Worm (Caenorhabditis elegans) whole organism, L2 larva: Measurements from ENCODE around the gene T19C4.1.
"Not testable (repeated sequence)": the region's sequence is repeated elsewhere in the genome, so short reads cannot be mapped to it uniquely, and the experiment has no call there.

Source experiments
- C34F6.9 ChIP-seq: fragments of 150-350 bp; optimal IDR thresholded peaks from 2 replicates; lab custom pipeline; 2014; ENCODE audit warnings: missing biosample characterization, missing genetic modification characterization
- F13H6.1 ChIP-seq: sonication (generic microtip); optimal IDR thresholded peaks from 2 replicates; lab custom pipeline; 2016; ENCODE audit warnings: missing genetic modification characterization, missing compliant biosample characterization
- R02D3.7 ChIP-seq: fragments of 150-350 bp; optimal IDR thresholded peaks from 2 replicates; lab custom pipeline; 2014; ENCODE audit warnings: missing biosample characterization, missing genetic modification characterization
- Y55F3AM.14 ChIP-seq: fragments of 200-800 bp; sonication (Bioruptor generic); optimal IDR thresholded peaks from 2 replicates; lab custom pipeline; 2018; ENCODE audit warnings: mild to moderate bottlenecking, missing genetic modification characterization, missing compliant biosample characterization
- alr-1 ChIP-seq: fragments of 150-350 bp; optimal IDR thresholded peaks from 2 replicates; lab custom pipeline; 2014; ENCODE audit warnings: missing biosample characterization, missing genetic modification characterization
- aly-2 ChIP-seq: fragments of 150-350 bp; optimal IDR thresholded peaks from 2 replicates; lab custom pipeline; 2014; ENCODE audit warnings: missing biosample characterization, missing genetic modification characterization
- ceh-16 ChIP-seq: fragments of 150-350 bp; optimal IDR thresholded peaks from 2 replicates; lab custom pipeline; 2014; ENCODE audit warnings: missing biosample characterization, missing genetic modification characterization
- crh-2 ChIP-seq: sonication (generic microtip); optimal IDR thresholded peaks from 2 replicates; lab custom pipeline; 2017; ENCODE audit warnings: missing biosample characterization, missing genetic modification characterization
- dmd-4 ChIP-seq: sonication (generic microtip); optimal IDR thresholded peaks from 2 replicates; lab custom pipeline; 2017; ENCODE audit warnings: missing biosample characterization, missing genetic modification characterization
- egl-27 ChIP-seq: sonication (generic microtip); optimal IDR thresholded peaks from 3 replicates; lab custom pipeline; 2017; ENCODE audit warnings: missing biosample characterization, missing genetic modification reagents, missing genetic modification characterization
- elt-3 ChIP-seq: sonication (generic microtip); optimal IDR thresholded peaks from 2 replicates; lab custom pipeline; 2017; ENCODE audit warnings: missing biosample characterization, missing genetic modification characterization
- fos-1 ChIP-seq: fragments of 150-350 bp; optimal IDR thresholded peaks from 2 replicates; lab custom pipeline; 2014; ENCODE audit warnings: missing biosample characterization, missing genetic modification characterization
- gmeb-1 ChIP-seq: fragments of 150-350 bp; optimal IDR thresholded peaks from 2 replicates; lab custom pipeline; 2014; ENCODE audit warnings: missing biosample characterization, missing genetic modification characterization
- lin-11 ChIP-seq: fragments of 150-350 bp; sonication (generic microtip); optimal IDR thresholded peaks from 2 replicates; lab custom pipeline; 2014; ENCODE audit warnings: missing biosample characterization, missing genetic modification characterization, inconsistent platforms, mixed read lengths
- lin-13 ChIP-seq: fragments of 150-350 bp; optimal IDR thresholded peaks from 2 replicates; lab custom pipeline; 2014; ENCODE audit warnings: missing biosample characterization, missing genetic modification reagents, missing genetic modification characterization
- lin-39 ChIP-seq: fragments of 150-350 bp; optimal IDR thresholded peaks from 2 replicates; lab custom pipeline; 2014; ENCODE audit warnings: missing biosample characterization, missing genetic modification reagents, missing genetic modification characterization
- lsy-2 ChIP-seq, 2 experiments: fragments of 150-350 bp in 1 of 2; sonication (generic microtip) in 1 of 2; optimal IDR thresholded peaks; 2 replicates each; lab custom pipeline; 2014 to 2017; ENCODE audit warnings: missing biosample characterization in 2 of 2, missing genetic modification characterization in 2 of 2
- mab-5 ChIP-seq: fragments of 150-350 bp; optimal IDR thresholded peaks from 2 replicates; lab custom pipeline; 2014; ENCODE audit warnings: missing biosample characterization, missing genetic modification characterization
- mbf-1 ChIP-seq: sonication (generic microtip); optimal IDR thresholded peaks from 2 replicates; lab custom pipeline; 2017; ENCODE audit warnings: missing biosample characterization, missing genetic modification characterization
- mdl-1 ChIP-seq, 2 experiments: fragments of 150-350 bp in 1 of 2; sonication (generic microtip) in 1 of 2; optimal IDR thresholded peaks; 2 replicates each; lab custom pipeline; 2017; ENCODE audit warnings: missing biosample characterization in 2 of 2, missing genetic modification characterization in 2 of 2
- nhr-10 ChIP-seq: sonication (generic microtip); optimal IDR thresholded peaks from 2 replicates; lab custom pipeline; 2017; ENCODE audit warnings: missing biosample characterization, missing genetic modification characterization
- nhr-11 ChIP-seq: fragments of 150-350 bp; optimal IDR thresholded peaks from 2 replicates; lab custom pipeline; 2014; ENCODE audit warnings: missing biosample characterization, missing genetic modification characterization
- nhr-129 ChIP-seq: fragments of 150-350 bp; optimal IDR thresholded peaks from 2 replicates; lab custom pipeline; 2014; ENCODE audit warnings: missing biosample characterization, missing genetic modification characterization
- nhr-21 ChIP-seq: fragments of 150-350 bp; optimal IDR thresholded peaks from 2 replicates; lab custom pipeline; 2014; ENCODE audit warnings: missing biosample characterization, missing genetic modification characterization
- nhr-237 ChIP-seq: fragments of 150-350 bp; optimal IDR thresholded peaks from 2 replicates; lab custom pipeline; 2014; ENCODE audit warnings: missing biosample characterization, missing genetic modification characterization
- nhr-25 ChIP-seq: fragments of 150-350 bp; sonication (generic microtip); optimal IDR thresholded peaks from 3 replicates; lab custom pipeline; 2014; ENCODE audit warnings: missing biosample characterization, missing genetic modification characterization
- nhr-6 ChIP-seq: fragments of 150-350 bp; optimal IDR thresholded peaks from 2 replicates; lab custom pipeline; 2014; ENCODE audit warnings: missing biosample characterization, missing genetic modification characterization
- nhr-77 ChIP-seq: fragments of 150-350 bp; optimal IDR thresholded peaks from 2 replicates; lab custom pipeline; 2014; ENCODE audit warnings: missing biosample characterization, missing genetic modification characterization
- peb-1 ChIP-seq: fragments of 150-350 bp; optimal IDR thresholded peaks from 2 replicates; lab custom pipeline; 2014; ENCODE audit warnings: missing biosample characterization, missing genetic modification characterization
- sem-4 ChIP-seq: fragments of 150-350 bp; optimal IDR thresholded peaks from 2 replicates; lab custom pipeline; 2014; ENCODE audit warnings: missing biosample characterization, missing genetic modification reagents, missing genetic modification characterization
- skn-1 ChIP-seq: sonication (generic microtip); optimal IDR thresholded peaks from 2 replicates; lab custom pipeline; 2017; ENCODE audit warnings: missing biosample characterization, missing genetic modification characterization
- sma-3 ChIP-seq: sonication (generic microtip); optimal IDR thresholded peaks from 2 replicates; lab custom pipeline; 2016; ENCODE audit warnings: missing genetic modification reagents, missing genetic modification characterization, missing compliant biosample characterization
- sma-9 ChIP-seq, 2 experiments: fragments of 150-350 bp in 1 of 2; sonication (generic microtip) in 1 of 2; optimal IDR thresholded peaks; 2 replicates each; lab custom pipeline; 2014 to 2016; ENCODE audit warnings: missing genetic modification characterization in 2 of 2, mild to moderate bottlenecking in 1 of 2, missing biosample characterization in 1 of 2, missing compliant biosample characterization in 1 of 2, missing genetic modification reagents in 1 of 2, moderate library complexity in 1 of 2
- unc-39 ChIP-seq: fragments of 150-350 bp; optimal IDR thresholded peaks from 2 replicates; lab custom pipeline; 2014; ENCODE audit warnings: missing biosample characterization, missing genetic modification characterization
- unc-55 ChIP-seq: fragments of 150-350 bp; sonication (generic microtip); optimal IDR thresholded peaks from 3 replicates; lab custom pipeline; 2014; ENCODE audit warnings: missing biosample characterization, missing genetic modification reagents, missing genetic modification characterization
- unc-62 ChIP-seq: fragments of 150-350 bp; optimal IDR thresholded peaks from 2 replicates; lab custom pipeline; 2014; ENCODE audit warnings: missing biosample characterization, missing genetic modification reagents, missing genetic modification characterization
- zag-1 ChIP-seq: fragments of 150-350 bp; optimal IDR thresholded peaks from 2 replicates; lab custom pipeline; 2014; ENCODE audit warnings: missing biosample characterization, missing genetic modification characterization
- ztf-11 ChIP-seq: sonication (generic microtip); optimal IDR thresholded peaks from 2 replicates; lab custom pipeline; 2017; ENCODE audit warnings: missing biosample characterization, missing genetic modification characterization

The T19C4.1 gene

DNA sequence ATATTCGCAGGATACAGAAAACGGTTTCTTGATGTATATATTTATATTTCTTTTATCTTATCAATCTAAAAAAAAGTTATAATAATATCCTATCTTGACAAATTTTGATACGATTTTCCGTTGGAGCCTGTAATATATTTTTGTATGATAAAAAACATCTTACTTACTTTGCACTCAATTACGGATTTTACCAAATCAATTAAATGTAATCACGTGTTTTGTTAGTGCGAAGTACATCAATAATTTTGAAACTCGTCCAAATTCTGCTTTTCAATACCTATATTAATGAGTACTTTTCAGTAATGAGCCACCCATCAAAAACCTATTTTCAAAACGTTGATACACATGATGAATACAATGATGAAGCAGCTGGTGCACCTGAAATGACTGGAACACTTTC is at the start of gene T19C4.1:
Gene T19C4.1, plus strand, starts transcription at position 301 of the 400 bp plus-strand sequence.
- TF ChIP-seq ceh-16: no peak
- no peak for TF ChIP-seq unc-39
- TF ChIP-seq peb-1 (tag; lab: Kevin White, UChicago): no peak
- TF ChIP-seq ztf-11: no peak
- TF ChIP-seq egl-27: no peak
- no peak for TF ChIP-seq aly-2
- no peak for TF ChIP-seq nhr-25 (tag; lab: Kevin White, UChicago)
- TF ChIP-seq mab-5 (tag; lab: Kevin White, UChicago): no peak
- no peak for TF ChIP-seq lin-13 (GFP tag; lab: Kevin White, UChicago)

DNA sequence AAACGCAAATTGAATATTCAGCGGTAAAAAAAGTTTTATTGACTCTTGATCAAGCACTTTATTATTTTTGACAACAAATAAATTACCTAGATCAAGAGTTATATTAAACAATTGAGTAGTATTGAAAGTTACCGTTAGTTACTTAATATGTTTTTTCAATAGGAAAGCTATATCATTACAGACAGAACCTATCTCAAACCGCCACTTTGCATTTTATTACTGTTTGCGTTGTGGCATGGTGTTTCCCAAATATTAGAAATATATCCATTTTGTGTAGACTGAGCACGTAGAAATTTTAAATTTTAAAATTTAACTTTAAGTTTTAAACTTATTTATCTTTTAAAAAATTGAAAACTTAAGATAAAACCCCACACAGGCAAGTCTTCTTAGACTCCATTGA is 45.1 kb upstream of the T19C4.1 start:
- no peak for TF ChIP-seq mbf-1 (tag; lab: Kevin White, UChicago)
- no peak for TF ChIP-seq R02D3.7 (tag; lab: Kevin White, UChicago)
- TF ChIP-seq sma-3: no peak
- TF ChIP-seq unc-39: no peak
- TF ChIP-seq lin-13 (GFP tag; lab: Kevin White, UChicago): no peak

DNA sequence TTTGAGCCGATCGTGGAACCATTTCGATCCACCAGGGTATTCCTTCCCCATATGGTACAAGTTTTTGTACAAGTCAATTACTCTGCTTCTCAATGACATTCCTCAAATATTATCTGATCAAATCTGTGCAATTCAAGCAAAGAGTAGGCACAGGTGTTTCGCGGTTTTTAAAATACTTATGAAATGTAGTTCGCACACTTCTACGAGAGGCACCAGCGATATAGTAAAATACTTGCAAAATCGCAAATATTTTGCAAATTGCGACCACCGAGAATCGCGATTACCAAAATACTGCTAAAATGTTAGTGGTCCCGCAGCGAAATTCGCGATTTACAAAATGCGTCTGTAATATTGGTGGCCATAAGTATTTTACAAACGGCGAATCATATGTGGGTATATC is 39.9 kb upstream of the T19C4.1 start, which contains the start of gene Y42A5A.5:
Gene Y42A5A.5, minus strand, starts transcription at position 101 of the 400 bp plus-strand sequence.
- TF ChIP-seq nhr-25 (tag; lab: Kevin White, UChicago); unc-62 (GFP tag; lab: Kevin White, UChicago); nhr-10 (tag; lab: Kevin White, UChicago): not testable (repeated sequence)
- TF ChIP-seq, all 48 proteins: peak for 0; not testable (repeated sequence) for 48

DNA sequence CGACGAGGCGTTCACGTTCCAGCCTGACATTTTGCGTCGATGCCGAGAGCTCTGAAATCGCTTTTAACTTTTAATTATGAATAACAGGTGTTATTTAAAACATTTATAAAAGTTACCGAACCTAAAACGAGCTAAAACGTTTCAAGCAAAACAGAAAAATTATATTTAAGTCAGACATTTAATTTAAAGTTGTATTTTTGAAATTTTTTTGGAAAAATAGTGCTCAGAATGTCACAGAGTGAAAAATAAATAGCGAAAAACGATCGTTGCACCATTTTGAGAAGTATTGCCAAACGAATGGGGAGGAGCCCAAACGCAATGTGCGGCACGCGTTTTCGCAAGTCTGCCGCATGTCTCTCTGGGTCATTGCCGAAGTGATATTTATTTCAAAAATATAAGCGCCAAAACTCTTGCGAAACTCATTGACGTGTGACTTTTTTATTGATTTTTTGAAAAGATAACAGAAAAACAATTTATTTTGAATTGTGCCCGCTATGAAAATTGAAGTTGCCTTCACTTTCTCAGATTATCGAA is 36.4 kb upstream of the T19C4.1 start, which contains the start of gene erfa-3:
Gene erfa-3, minus strand, starts transcription at position 51 of the 534 bp plus-strand sequence.
- TF ChIP-seq nhr-237 (tag; lab: Kevin White, UChicago) (no peak), lsy-2 (tag; optimal IDR thresholded peaks at IDR 0.05; lab: Kevin White, UChicago) (peak in 1 of 2 experiments; percentile 63), zag-1 (no peak), Y55F3AM.14 (GFP tag; lab: Kevin White, UChicago) (no peak), F13H6.1 (tag; lab: Kevin White, UChicago) (peak; percentile 77), alr-1 (no peak), aly-2 (no peak), unc-55 (GFP tag; lab: Kevin White, UChicago) (peak; percentile 73), nhr-77 (tag; lab: Kevin White, UChicago) (no peak), dmd-4 (tag; lab: Kevin White, UChicago) (no peak), sem-4 (tag; lab: Kevin White, UChicago) (peak; percentile 30), egl-27 (peak; percentile 33), skn-1 (tag; lab: Kevin White, UChicago) (no peak), elt-3 (tag; lab: Kevin White, UChicago) (no peak), crh-2 (peak; percentile 46), mab-5 (tag; lab: Kevin White, UChicago) (peak; percentile 56), peb-1 (tag; lab: Kevin White, UChicago) (no peak), lin-39 (no peak), lin-13 (GFP tag; lab: Kevin White, UChicago) (peak; percentile 43), ztf-11 (no peak), nhr-25 (tag; lab: Kevin White, UChicago) (peak; percentile 66), nhr-21 (peak; percentile 6), mdl-1 (tag; optimal IDR thresholded peaks at IDR 0.05; lab: Kevin White, UChicago) (no peak), nhr-129 (tag; lab: Kevin White, UChicago) (peak; percentile 71), nhr-6 (no peak), sma-3 (peak; percentile 69), sma-9 (GFP tag; optimal IDR thresholded peaks at IDR 0.05; lab: Kevin White, UChicago) (peak; percentile 48), sma-9 (tag; optimal IDR thresholded peaks at IDR 0.05; lab: Kevin White, UChicago) (no peak), C34F6.9 (tag; lab: Kevin White, UChicago) (peak; percentile 65), nhr-11 (no peak), fos-1 (tag; lab: Kevin White, UChicago) (peak; percentile 7), gmeb-1 (peak; percentile 71), lin-11 (tag; lab: Kevin White, UChicago) (peak; percentile 63)
